Worm (Caenorhabditis elegans) whole organism, late embryonic: ENCODE measurements around the gene F59A1.15.

Experiments used
- F13H6.1 ChIP-seq: sonication (generic microtip); optimal IDR thresholded peaks from 2 replicates; lab custom pipeline; 2016; ENCODE audit warnings: missing genetic modification characterization, missing compliant biosample characterization
- K02D7.2 ChIP-seq: sonication (generic microtip); optimal IDR thresholded peaks from 2 replicates; lab custom pipeline; 2017; ENCODE audit warnings: mild to moderate bottlenecking, missing genetic modification characterization, missing compliant biosample characterization
- T23F11.4 ChIP-seq: fragments of 200-800 bp; sonication (Bioruptor generic); optimal IDR thresholded peaks from 2 replicates; lab custom pipeline; 2018; ENCODE audit warnings: mild to moderate bottlenecking, missing genetic modification characterization, missing compliant biosample characterization
- Y22D7AL.16 ChIP-seq: sonication (generic microtip); optimal IDR thresholded peaks from 2 replicates; lab custom pipeline; 2016; ENCODE audit warnings: missing genetic modification characterization, missing compliant biosample characterization
- ahr-1 ChIP-seq: sonication (generic microtip); optimal IDR thresholded peaks from 2 replicates; lab custom pipeline; 2016; ENCODE audit warnings: missing genetic modification characterization, missing compliant biosample characterization
- ceh-18 ChIP-seq: sonication (generic microtip); optimal IDR thresholded peaks from 2 replicates; lab custom pipeline; 2016; ENCODE audit warnings: missing genetic modification characterization, missing compliant biosample characterization
- ceh-22 ChIP-seq: sonication (generic microtip); optimal IDR thresholded peaks from 2 replicates; lab custom pipeline; 2017; ENCODE audit warnings: missing biosample characterization, missing genetic modification characterization
- ceh-24 ChIP-seq: sonication (generic microtip); optimal IDR thresholded peaks from 2 replicates; lab custom pipeline; 2016; ENCODE audit warnings: mild to moderate bottlenecking, missing genetic modification characterization, missing compliant biosample characterization
- ceh-31 ChIP-seq: sonication (generic microtip); optimal IDR thresholded peaks from 2 replicates; lab custom pipeline; 2016; ENCODE audit warnings: missing genetic modification characterization, missing compliant biosample characterization
- ceh-34 ChIP-seq: sonication (generic microtip); optimal IDR thresholded peaks from 2 replicates; lab custom pipeline; 2016; ENCODE audit warnings: mild to moderate bottlenecking, missing genetic modification characterization, missing compliant biosample characterization
- ceh-45 ChIP-seq: fragments of 200-800 bp; sonication (Bioruptor generic); IDR thresholded peaks from 2 replicates; pipeline ENCODE4 v1.3.6; 2022; ENCODE audit warnings: missing genetic modification reagents, missing genetic modification characterization, missing compliant biosample characterization
- dve-1 ChIP-seq: sonication (generic microtip); optimal IDR thresholded peaks from 2 replicates; lab custom pipeline; 2017; ENCODE audit warnings: antibody characterized with exemption, mild to moderate bottlenecking, missing genetic modification characterization, missing compliant biosample characterization
- elt-2 ChIP-seq: sonication (generic microtip); optimal IDR thresholded peaks from 2 replicates; lab custom pipeline; 2016; ENCODE audit warnings: missing genetic modification reagents, missing genetic modification characterization, missing compliant biosample characterization
- fkh-10 ChIP-seq: fragments of 150-350 bp; optimal IDR thresholded peaks from 2 replicates; lab custom pipeline; 2014; ENCODE audit warnings: missing biosample characterization, missing genetic modification reagents, missing genetic modification characterization
- fkh-6 ChIP-seq: sonication (generic microtip); optimal IDR thresholded peaks from 2 replicates; lab custom pipeline; 2016; ENCODE audit warnings: missing genetic modification characterization, missing compliant biosample characterization
- hlh-13 ChIP-seq: fragments of 200-800 bp; sonication (Bioruptor generic); optimal IDR thresholded peaks from 2 replicates; lab custom pipeline; 2018; ENCODE audit warnings: mild to moderate bottlenecking, missing genetic modification characterization, missing compliant biosample characterization
- hlh-15 ChIP-seq: sonication (generic microtip); optimal IDR thresholded peaks from 2 replicates; lab custom pipeline; 2016; ENCODE audit warnings: missing genetic modification characterization, missing compliant biosample characterization
- hlh-8 ChIP-seq: sonication (generic microtip); optimal IDR thresholded peaks from 2 replicates; lab custom pipeline; 2016; ENCODE audit warnings: missing genotype, missing genetic modification characterization, missing compliant biosample characterization
- madf-2 ChIP-seq: sonication (generic microtip); optimal IDR thresholded peaks from 2 replicates; lab custom pipeline; 2017; ENCODE audit warnings: missing genetic modification characterization, missing compliant biosample characterization
- mec-3 ChIP-seq: sonication (generic microtip); optimal IDR thresholded peaks from 2 replicates; lab custom pipeline; 2016; ENCODE audit warnings: borderline replicate concordance, missing genetic modification characterization, missing compliant biosample characterization
- nhr-11 ChIP-seq: fragments of 150-350 bp; optimal IDR thresholded peaks from 2 replicates; lab custom pipeline; 2014; ENCODE audit warnings: missing biosample characterization, missing genetic modification characterization
- nhr-232 ChIP-seq: sonication (generic microtip); optimal IDR thresholded peaks from 2 replicates; lab custom pipeline; 2016; ENCODE audit warnings: missing genetic modification characterization, missing compliant biosample characterization
- odd-2 ChIP-seq: sonication (generic microtip); optimal IDR thresholded peaks from 2 replicates; lab custom pipeline; 2017; ENCODE audit warnings: antibody characterized with exemption, mild to moderate bottlenecking, missing genetic modification characterization, missing compliant biosample characterization
- pag-3 ChIP-seq: sonication (generic microtip); optimal IDR thresholded peaks from 2 replicates; lab custom pipeline; 2016; ENCODE audit warnings: missing compliant biosample characterization, missing genetic modification characterization, borderline replicate concordance
- pat-9 ChIP-seq: fragments of 200-800 bp; sonication (Bioruptor generic); optimal IDR thresholded peaks from 2 replicates; lab custom pipeline; 2018; ENCODE audit warnings: mild to moderate bottlenecking, missing genetic modification characterization, moderate library complexity, missing compliant biosample characterization
- pha-2 ChIP-seq: sonication (generic microtip); optimal IDR thresholded peaks from 2 replicates; lab custom pipeline; 2017; ENCODE audit warnings: mild to moderate bottlenecking, missing genetic modification characterization, missing compliant biosample characterization
- pha-4 ChIP-seq: fragments of 150-350 bp; optimal IDR thresholded peaks from 2 replicates; lab custom pipeline; 2018; ENCODE audit warnings: missing biosample characterization, missing genetic modification reagents, missing genetic modification characterization
- sox-2 ChIP-seq: fragments of 200-800 bp; sonication (Bioruptor generic); IDR thresholded peaks from 2 replicates; pipeline ENCODE4 v1.3.6; 2022; ENCODE audit warnings: missing genetic modification reagents, missing genetic modification characterization, missing compliant biosample characterization
- sox-4 ChIP-seq: sonication (generic microtip); optimal IDR thresholded peaks from 2 replicates; lab custom pipeline; 2017; ENCODE audit warnings: mild to moderate bottlenecking, missing genetic modification characterization, inconsistent platforms, missing compliant biosample characterization
- tbx-2 ChIP-seq: sonication (generic microtip); optimal IDR thresholded peaks from 2 replicates; lab custom pipeline; 2016; ENCODE audit warnings: missing genetic modification characterization, missing compliant biosample characterization
- ttx-3 ChIP-seq: sonication (generic microtip); optimal IDR thresholded peaks from 2 replicates; lab custom pipeline; 2016; ENCODE audit warnings: missing genetic modification reagents, missing genetic modification characterization, missing compliant biosample characterization
- unc-55 ChIP-seq: sonication (generic microtip); optimal IDR thresholded peaks from 2 replicates; lab custom pipeline; 2017; ENCODE audit warnings: missing biosample characterization, missing genetic modification reagents, missing genetic modification characterization

F59A1.15 gene

ce11 chrV:17683763-17684162 is at the start of gene F59A1.15:
Gene F59A1.15 (minus strand): TSS chrV:17683863.
- TF ChIP-seq pha-2 (tag; lab: Kevin White, UChicago) (no peak), tbx-2 (tag; lab: Kevin White, UChicago) (no peak), hlh-8 (tag; lab: Kevin White, UChicago) (no peak), sox-2 (no peak), ceh-22 (tag; lab: Kevin White, UChicago) (no peak), sox-4 (tag; lab: Kevin White, UChicago) (no peak), odd-2 (tag; lab: Kevin White, UChicago) (no peak), hlh-13 (no peak), nhr-11 (tag; lab: Kevin White, UChicago) (no peak)
- TF ChIP-seq, all 69 proteins: peak for 0

ce11 chrV:17732516-17732915 is 48.9 kb upstream of the F59A1.15 start, which contains the start of gene twk-42:
Gene twk-42 (minus strand): TSS chrV:17732616.
- TF ChIP-seq mec-3 (tag; lab: Kevin White, UChicago) (no peak), Y22D7AL.16 (no peak), ceh-45 (GFP tag; lab: Robert Waterston, UW) (no peak)

ce11 chrV:17728757-17729156 is 45.1 kb upstream of the F59A1.15 start:
- TF ChIP-seq unc-55 (GFP tag; lab: Kevin White, UChicago): peak; percentile 75
- TF ChIP-seq ceh-31 (tag; lab: Kevin White, UChicago): no peak
- no peak for TF ChIP-seq F13H6.1
- TF ChIP-seq ceh-18 (tag; lab: Kevin White, UChicago): peak; percentile 29

ce11 chrV:17728336-17728735 is 44.7 kb upstream of the F59A1.15 start:
- TF ChIP-seq dve-1: peak; percentile 84
- no peak for TF ChIP-seq Y22D7AL.16
- TF ChIP-seq, all 69 proteins: peak for 1

ce11 chrV:17724704-17725103 is 41.0 kb upstream of the F59A1.15 start, which contains the start of gene fat-5:
Gene fat-5 (plus strand): TSS chrV:17725004.
- TF ChIP-seq nhr-11 (tag; lab: Kevin White, UChicago): no peak
- TF ChIP-seq ttx-3 (tag; lab: Kevin White, UChicago): no peak
- no peak for TF ChIP-seq ahr-1
- TF ChIP-seq tbx-2 (tag; lab: Kevin White, UChicago): no peak
- no peak for TF ChIP-seq sox-2
- no peak for TF ChIP-seq pha-4 (tag; lab: Kevin White, UChicago)
- TF ChIP-seq madf-2: no peak
- TF ChIP-seq K02D7.2: no peak
- no peak for TF ChIP-seq fkh-6 (tag; lab: Kevin White, UChicago)
- no peak for TF ChIP-seq fkh-10 (GFP tag; lab: Kevin White, UChicago)
- TF ChIP-seq pag-3: no peak
- TF ChIP-seq ceh-24: no peak
- TF ChIP-seq hlh-15 (tag; lab: Kevin White, UChicago): no peak
- TF ChIP-seq ceh-34 (tag; lab: Kevin White, UChicago): no peak

ce11 chrV:17723142-17723781 is 39.6 kb upstream of the F59A1.15 start:
- TF ChIP-seq pat-9 (tag; lab: Kevin White, UChicago) (no peak), nhr-232 (no peak), elt-2 (tag; lab: Kevin White, UChicago) (peak; percentile 18), hlh-13 (no peak), T23F11.4 (GFP tag; lab: Kevin White, UChicago) (no peak)
